In the genomic region with DNA sequence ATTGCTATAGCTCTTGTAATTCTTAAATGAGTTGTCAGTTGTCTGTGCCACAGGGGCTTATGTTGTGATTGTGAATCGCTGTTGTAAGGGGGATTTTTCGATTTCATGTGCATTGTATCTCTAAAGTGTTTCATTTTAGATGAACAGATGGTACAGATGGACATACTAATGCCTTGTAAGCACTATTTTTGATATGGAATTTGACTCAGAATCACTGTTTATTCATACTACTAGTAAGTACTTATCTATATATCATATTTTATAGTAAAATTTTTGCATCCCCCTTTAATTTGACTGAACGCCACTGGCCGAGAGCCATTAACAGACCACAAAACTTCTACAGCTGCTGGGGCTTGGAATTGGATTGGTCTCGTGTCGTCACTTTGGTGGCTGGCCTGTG, we compare ENCODE assay signal across 3 fruit fly cellular contexts.
A peak's percentile ranks its signal among the peaks of the same experiment; 100 is the strongest.
TF ChIP-seq lines count a peak whose summit lies in the region.

No protein-coding gene starts in this region.

- no peak for TF ChIP-seq CTCF in whole organism, embryonic (GFP tag; optimal IDR thresholded peaks at IDR 0.05; lab: Kevin White, UChicago)

TF ChIP-seq in whole organism, embryonic, 481 proteins besides CTCF, POLR2A, EP300 and RAD21:
- TF ChIP-seq dysf (GFP tag; IDR thresholded peaks at IDR 0.05; lab: Robert Waterston, UW) = peak; percentile 50; the same call in 2 of the 3 replicates
- TF ChIP-seq zen (tag; optimal IDR thresholded peaks at IDR 0.05; lab: Kevin White, UChicago) = no peak
- TF ChIP-seq Med (GFP tag; lab: Kevin White, UChicago) = peak; percentile 46
- TF ChIP-seq gem (tag; optimal IDR thresholded peaks at IDR 0.05; lab: Kevin White, UChicago) = peak; percentile 6
- TF ChIP-seq CG11504 (tag; optimal IDR thresholded peaks at IDR 0.05; lab: Kevin White, UChicago) = peak; percentile 43
- no peak for TF ChIP-seq ssp (GFP tag; IDR thresholded peaks at IDR 0.05; lab: Robert Waterston, UW)
- TF ChIP-seq CG6689 (GFP tag; IDR thresholded peaks at IDR 0.05; lab: Robert Waterston, UW) = 0 out of 2 replicates have a peak, but pooled peaks have one; percentile 17
- TF ChIP-seq Hr51 (GFP tag; optimal IDR thresholded peaks at IDR 0.05; lab: Kevin White, UChicago) = peak in 1 of 2 experiments; percentile 17
- TF ChIP-seq CG7839 (tag; optimal IDR thresholded peaks at IDR 0.05; lab: Kevin White, UChicago) = peak; percentile 23
- peak; percentile 46 for TF ChIP-seq lmd (GFP tag; IDR thresholded peaks at IDR 0.05; lab: Robert Waterston, UW)
- TF ChIP-seq CrebB (tag; optimal IDR thresholded peaks at IDR 0.05; lab: Kevin White, UChicago) = no peak
- TF ChIP-seq Rfx (GFP tag; IDR thresholded peaks at IDR 0.05; lab: Robert Waterston, UW) = no peak
- peak; percentile 46; the same call in 1 of the 2 replicates for TF ChIP-seq Ptx1 (GFP tag; IDR thresholded peaks at IDR 0.05; lab: Robert Waterston, UW)
- TF ChIP-seq dmrt99B (tag; optimal IDR thresholded peaks at IDR 0.05; lab: Kevin White, UChicago) = peak; percentile 13
- 0 out of 2 replicates have a peak, but pooled peaks have one; percentile 26 for TF ChIP-seq CG14441 (GFP tag; IDR thresholded peaks at IDR 0.05; lab: Robert Waterston, UW)
- TF ChIP-seq grau (tag; optimal IDR thresholded peaks at IDR 0.05; lab: Kevin White, UChicago) = peak; percentile 7
- TF ChIP-seq Sox102F (GFP tag; optimal IDR thresholded peaks at IDR 0.05; lab: Kevin White, UChicago) = peak; percentile 9

TF ChIP-seq in whole organism, prepupa, 60 proteins besides CTCF, POLR2A, EP300 and RAD21 (continues in another document):
- TF ChIP-seq esn (GFP tag; optimal IDR thresholded peaks at IDR 0.05; lab: Kevin White, UChicago) (no peak), fd85E (GFP tag; optimal IDR thresholded peaks at IDR 0.05; lab: Kevin White, UChicago) (no peak), Met (GFP tag; optimal IDR thresholded peaks at IDR 0.05; lab: Kevin White, UChicago) (no peak), Hr39 (GFP tag; optimal IDR thresholded peaks at IDR 0.05; lab: Kevin White, UChicago) (no peak), CG6163 (GFP tag; IDR thresholded peaks at IDR 0.05; lab: Robert Waterston, UW) (0 out of 3 replicates have a peak, but pooled peaks have one; percentile 29), CG3919 (GFP tag; optimal IDR thresholded peaks at IDR 0.05; lab: Kevin White, UChicago) (peak; percentile 1), Sox14 (GFP tag; optimal IDR thresholded peaks at IDR 0.05; lab: Kevin White, UChicago) (no peak), ss (GFP tag; optimal IDR thresholded peaks at IDR 0.05; lab: Kevin White, UChicago) (peak; percentile 8 to 20), CG10631 (GFP tag; optimal IDR thresholded peaks at IDR 0.05; lab: Kevin White, UChicago) (peak; percentile 2), OdsH (GFP tag; optimal IDR thresholded peaks at IDR 0.05; lab: Kevin White, UChicago) (peak; percentile 35), CG15336 (GFP tag; IDR thresholded peaks at IDR 0.05; lab: Robert Waterston, UW) (peak; percentile 45), CG3032 (tag; optimal IDR thresholded peaks at IDR 0.05; lab: Kevin White, UChicago) (peak; percentile 60), Blimp-1 (GFP tag; optimal IDR thresholded peaks at IDR 0.05; lab: Kevin White, UChicago) (no peak), Eip78C (GFP tag; lab: Kevin White, UChicago) (peak; percentile 60), Ets96B (tag; optimal IDR thresholded peaks at IDR 0.05; lab: Kevin White, UChicago) (peak; percentile 7), Gug (GFP tag; IDR thresholded peaks at IDR 0.05; lab: Robert Waterston, UW) (0 out of 2 replicates have a peak, but pooled peaks have one; percentile 31), dsx (GFP tag; optimal IDR thresholded peaks at IDR 0.05; lab: Kevin White, UChicago; ENCODE audit: poor library complexity, severe bottlenecking) (no peak), CG9139 (GFP tag; optimal IDR thresholded peaks at IDR 0.05; lab: Kevin White, UChicago) (no peak), CG8632 (GFP tag; optimal IDR thresholded peaks at IDR 0.05; lab: Kevin White, UChicago) (no peak), dac (GFP tag; optimal IDR thresholded peaks at IDR 0.05; lab: Kevin White, UChicago) (peak; percentile 9), CG11762 (GFP tag; optimal IDR thresholded peaks at IDR 0.05; lab: Kevin White, UChicago; ENCODE audit: insufficient read depth) (no peak), Lpt (GFP tag; optimal IDR thresholded peaks at IDR 0.05; lab: Kevin White, UChicago) (no peak), eg (GFP tag; IDR thresholded peaks at IDR 0.05; lab: Robert Waterston, UW) (peak; percentile 27; the same call in 1 of the 3 replicates), CG6808 (GFP tag; optimal IDR thresholded peaks at IDR 0.05; lab: Kevin White, UChicago) (peak; percentile 31), pdm3 (GFP tag; optimal IDR thresholded peaks at IDR 0.05; lab: Kevin White, UChicago) (no peak), CG10669 (GFP tag; optimal IDR thresholded peaks at IDR 0.05; lab: Kevin White, UChicago) (no peak), CG6276 (GFP tag; optimal IDR thresholded peaks at IDR 0.05; lab: Kevin White, UChicago) (peak; percentile 33), topi (GFP tag; optimal IDR thresholded peaks at IDR 0.05; lab: Kevin White, UChicago) (no peak), CG6792 (GFP tag; optimal IDR thresholded peaks at IDR 0.05; lab: Kevin White, UChicago) (no peak), svp (GFP tag; lab: Kevin White, UChicago) (no peak), lz (GFP tag; optimal IDR thresholded peaks at IDR 0.05; lab: Kevin White, UChicago) (no peak), Hr4 (GFP tag; optimal IDR thresholded peaks at IDR 0.05; lab: Kevin White, UChicago) (peak; percentile 27), Ets21C (GFP tag; optimal IDR thresholded peaks at IDR 0.05; lab: Kevin White, UChicago) (no peak), spab (GFP tag; optimal IDR thresholded peaks at IDR 0.05; lab: Kevin White, UChicago) (peak; percentile 23), CG11294 (GFP tag; IDR thresholded peaks at IDR 0.05; lab: Robert Waterston, UW) (peak; percentile 47; the same call in 1 of the 2 replicates)

TF ChIP-seq in whole organism, pupa, 21 proteins besides CTCF, POLR2A, EP300 and RAD21:
- TF ChIP-seq CG15710 (tag; optimal IDR thresholded peaks at IDR 0.05; lab: Kevin White, UChicago) (peak; percentile 33), Ets98B (GFP tag; IDR thresholded peaks at IDR 0.05; lab: Robert Waterston, UW) (peak; percentile 15; the same call in 1 of the 2 replicates), Pif1B (GFP tag; optimal IDR thresholded peaks at IDR 0.05; lab: Kevin White, UChicago) (no peak), CG32121 (GFP tag; IDR thresholded peaks at IDR 0.05; lab: Robert Waterston, UW) (no peak), CG17806 (tag; optimal IDR thresholded peaks at IDR 0.05; lab: Kevin White, UChicago) (peak; percentile 45), CG14655 (GFP tag; optimal IDR thresholded peaks at IDR 0.05; lab: Kevin White, UChicago) (peak; percentile 54), CG13204 (GFP tag; optimal IDR thresholded peaks at IDR 0.05; lab: Kevin White, UChicago) (no peak), rn (GFP tag; IDR thresholded peaks at IDR 0.05; lab: Robert Waterston, UW) (no peak), D1 (tag; optimal IDR thresholded peaks at IDR 0.05; lab: Kevin White, UChicago) (no peak), gl (tag; optimal IDR thresholded peaks at IDR 0.05; lab: Kevin White, UChicago) (no peak), CG10348 (GFP tag; IDR thresholded peaks at IDR 0.05; lab: Robert Waterston, UW) (no peak), EcR (GFP tag; optimal IDR thresholded peaks at IDR 0.05; lab: Kevin White, UChicago) (no peak), CG9948 (tag; optimal IDR thresholded peaks at IDR 0.05; lab: Kevin White, UChicago) (peak; percentile 8), CG34367 (tag; optimal IDR thresholded peaks at IDR 0.05; lab: Kevin White, UChicago) (no peak), CG8301 (tag; optimal IDR thresholded peaks at IDR 0.05; lab: Kevin White, UChicago) (peak; percentile 33), fd96Ca (GFP tag; IDR thresholded peaks at IDR 0.05; lab: Robert Waterston, UW) (peak; percentile 49; the same call in 2 of the 3 replicates), Snoo (tag; optimal IDR thresholded peaks at IDR 0.05; lab: Kevin White, UChicago) (no peak), CG8159 (tag; optimal IDR thresholded peaks at IDR 0.05; lab: Kevin White, UChicago) (peak; percentile 56), CG12605 (GFP tag; IDR thresholded peaks at IDR 0.05; lab: Robert Waterston, UW) (no peak), Pif1A (GFP tag; optimal IDR thresholded peaks at IDR 0.05; lab: Kevin White, UChicago) (peak; percentile 41), CG4496 (GFP tag; IDR thresholded peaks at IDR 0.05; lab: Robert Waterston, UW) (0 out of 3 replicates have a peak, but pooled peaks have one; percentile 9)
